Fruit fly (Drosophila melanogaster) whole organism, embryonic: ENCODE results near the gene CG15530.
A peak's percentile ranks its signal among the peaks of the same experiment; 100 is the strongest.

Experiments
- Aef1 ChIP-seq: fragments of 200-800 bp; sonication (Bioruptor generic); IDR thresholded peaks from 3 replicates; pipeline ENCODE4 v1.3.6; 2022; ENCODE audit warnings: missing biosample characterization, missing genetic modification characterization
- Antp ChIP-seq: fragments of 200-800 bp; sonication (Bioruptor generic); optimal IDR thresholded peaks from 3 replicates; lab custom pipeline; 2016; ENCODE audit warnings: missing biosample characterization, missing genetic modification characterization
- Bdp1 ChIP-seq: fragments of 200-800 bp; sonication (Bioruptor generic); optimal IDR thresholded peaks from 3 replicates; lab custom pipeline; 2016; ENCODE audit warnings: missing biosample characterization, missing genetic modification characterization
- Bgb ChIP-seq: fragments of 200-800 bp; sonication (Bioruptor generic); IDR thresholded peaks from 2 replicates; pipeline ENCODE4 v1.3.6; 2022; ENCODE audit warnings: missing biosample characterization, missing genetic modification characterization; ENCODE audit not compliant: partially characterized antibody
- C15 ChIP-seq: fragments of 200-800 bp; sonication (Bioruptor generic); IDR thresholded peaks from 3 replicates; pipeline ENCODE4 v1.3.6; 2022; ENCODE audit warnings: missing biosample characterization, missing genetic modification characterization
- CG10366 ChIP-seq: fragments of 200-800 bp; sonication (Bioruptor generic); IDR thresholded peaks from 2 replicates; pipeline ENCODE4 v1.3.6; 2022; ENCODE audit warnings: missing biosample characterization, missing genetic modification characterization
- CG11085 ChIP-seq: fragments of 200-800 bp; sonication (Bioruptor generic); IDR thresholded peaks from 2 replicates; pipeline ENCODE4 v1.3.6; 2022; ENCODE audit warnings: missing biosample characterization, missing genetic modification characterization
- CG12659 ChIP-seq: fragments of 200-800 bp; sonication (Bioruptor generic); optimal IDR thresholded peaks from 3 replicates; lab custom pipeline; 2017; ENCODE audit warnings: mild to moderate bottlenecking, missing biosample characterization, missing genetic modification reagents, missing genetic modification characterization
- CG15269 ChIP-seq: fragments of 200-800 bp; sonication (Bioruptor generic); optimal IDR thresholded peaks from 2 replicates; lab custom pipeline; 2018; ENCODE audit warnings: missing biosample characterization, mild to moderate bottlenecking, missing genetic modification characterization, moderate library complexity
- CG15696 ChIP-seq: fragments of 200-800 bp; sonication (Bioruptor generic); optimal IDR thresholded peaks from 2 replicates; lab custom pipeline; 2019; ENCODE audit warnings: missing biosample characterization, mild to moderate bottlenecking, missing genetic modification characterization, moderate library complexity
- CG16779 ChIP-seq: fragments of 200-800 bp; sonication (Bioruptor generic); IDR thresholded peaks from 2 replicates; pipeline ENCODE4 v1.3.6; 2022; ENCODE audit warnings: missing biosample characterization, missing genetic modification characterization
- CG17385 ChIP-seq: fragments of 200-800 bp; sonication (Bioruptor generic); optimal IDR thresholded peaks from 3 replicates; lab custom pipeline; 2018; ENCODE audit warnings: missing biosample characterization, mild to moderate bottlenecking, missing genetic modification characterization
- CG17912 ChIP-seq: fragments of 200-800 bp; sonication (Bioruptor generic); optimal IDR thresholded peaks from 2 replicates; lab custom pipeline; 2018; ENCODE audit warnings: missing biosample characterization, mild to moderate bottlenecking, missing genetic modification characterization
- CG18599 ChIP-seq: fragments of 200-800 bp; sonication (Bioruptor generic); optimal IDR thresholded peaks from 3 replicates; lab custom pipeline; 2017; ENCODE audit warnings: missing biosample characterization, missing genetic modification characterization, mild to moderate bottlenecking, moderate library complexity, missing genetic modification reagents
- CG31365 ChIP-seq: fragments of 200-800 bp; sonication (Bioruptor generic); optimal IDR thresholded peaks from 2 replicates; lab custom pipeline; 2018; ENCODE audit warnings: missing biosample characterization, mild to moderate bottlenecking, missing genetic modification characterization
- CG3847 ChIP-seq: fragments of 200-800 bp; sonication (Bioruptor generic); IDR thresholded peaks from 2 replicates; pipeline ENCODE4 v1.3.6; 2022; ENCODE audit warnings: missing biosample characterization, missing genetic modification characterization
- CG4707 ChIP-seq: fragments of 200-800 bp; sonication (Bioruptor generic); optimal IDR thresholded peaks from 2 replicates; lab custom pipeline; 2018; ENCODE audit warnings: missing biosample characterization, mild to moderate bottlenecking, missing genetic modification characterization, moderate library complexity
- CG4730 ChIP-seq: fragments of 200-800 bp; sonication (Bioruptor generic); IDR thresholded peaks from 2 replicates; pipeline ENCODE4 v1.3.6; 2022; ENCODE audit warnings: missing biosample characterization, missing genetic modification characterization
- CG5245 ChIP-seq: fragments of 200-800 bp; sonication (Bioruptor generic); optimal IDR thresholded peaks from 3 replicates; lab custom pipeline; 2016; ENCODE audit warnings: missing biosample characterization, missing genetic modification characterization
- CG8765 ChIP-seq: fragments of 200-800 bp; sonication (Bioruptor generic); IDR thresholded peaks from 2 replicates; pipeline ENCODE4 v1.3.6; 2022; ENCODE audit warnings: missing biosample characterization, missing genetic modification characterization
- CG8924 ChIP-seq: fragments of 200-800 bp; optimal IDR thresholded peaks from 3 replicates; lab custom pipeline; 2019; ENCODE audit warnings: missing biosample characterization, mild to moderate bottlenecking, missing genetic modification characterization, moderate library complexity
- CHES-1-like ChIP-seq: fragments of 200-800 bp; sonication (Bioruptor generic); optimal IDR thresholded peaks from 2 replicates; lab custom pipeline; 2016; ENCODE audit warnings: missing biosample characterization, missing genetic modification characterization
- Hand ChIP-seq: fragments of 200-800 bp; sonication (Bioruptor generic); optimal IDR thresholded peaks from 2 replicates; lab custom pipeline; 2017; ENCODE audit warnings: mild to moderate bottlenecking, missing biosample characterization, missing genetic modification reagents, missing genetic modification characterization
- Hr3 ChIP-seq: fragments of 200-800 bp; sonication (Bioruptor generic); optimal IDR thresholded peaks from 3 replicates; lab custom pipeline; 2016; ENCODE audit warnings: missing biosample characterization, missing genetic modification characterization
- Lhr ChIP-seq: fragments of 200-800 bp; sonication (Bioruptor generic); optimal IDR thresholded peaks from 3 replicates; lab custom pipeline; 2017; ENCODE audit warnings: mild to moderate bottlenecking, missing biosample characterization, missing genetic modification reagents, missing genetic modification characterization
- Lpt ChIP-seq: fragments of >200 bp; optimal IDR thresholded peaks from 2 replicates; lab custom pipeline; 2018; ENCODE audit warnings: missing biosample characterization, missing genetic modification characterization
- Max ChIP-seq: fragments of 200-800 bp; sonication (Bioruptor generic); optimal IDR thresholded peaks from 2 replicates; lab custom pipeline; 2016; ENCODE audit warnings: missing biosample characterization, mild to moderate bottlenecking, missing genetic modification characterization
- Poxn ChIP-seq: fragments of 200-800 bp; sonication (Bioruptor generic); IDR thresholded peaks from 2 replicates; pipeline ENCODE4 v1.3.6; 2022; ENCODE audit warnings: missing biosample characterization, missing genetic modification characterization
- Ptx1 ChIP-seq: fragments of 200-800 bp; sonication (Bioruptor generic); IDR thresholded peaks from 2 replicates; pipeline ENCODE4 v1.3.6; 2022; ENCODE audit warnings: missing biosample characterization, missing genetic modification characterization
- Vsx1 ChIP-seq: fragments of 200-800 bp; sonication (Bioruptor generic); optimal IDR thresholded peaks from 2 replicates; lab custom pipeline; 2017; ENCODE audit warnings: missing biosample characterization, mild to moderate bottlenecking, missing genetic modification characterization, missing genetic modification reagents
- Xbp1 ChIP-seq: fragments of 200-800 bp; sonication (Bioruptor generic); optimal IDR thresholded peaks from 3 replicates; lab custom pipeline; 2016; ENCODE audit warnings: missing biosample characterization, mild to moderate bottlenecking, missing genetic modification characterization
- az2 ChIP-seq: fragments of 200-800 bp; sonication (Bioruptor generic); optimal IDR thresholded peaks from 3 replicates; lab custom pipeline; 2016; ENCODE audit warnings: missing biosample characterization, missing genetic modification characterization
- bab2 ChIP-seq: fragments of 200-800 bp; sonication (Bioruptor generic); optimal IDR thresholded peaks from 2 replicates; lab custom pipeline; 2016; ENCODE audit warnings: missing biosample characterization, missing genetic modification characterization
- bsh ChIP-seq, 2 experiments: fragments of 200-800 bp; sonication (Bioruptor generic); optimal IDR thresholded peaks; 2 replicates each; lab custom pipeline; 2017 to 2018; ENCODE audit warnings: mild to moderate bottlenecking in 2 of 2, missing biosample characterization in 2 of 2, missing genetic modification characterization in 2 of 2, moderate library complexity in 1 of 2
- da ChIP-seq: fragments of 200-800 bp; sonication (Bioruptor generic); optimal IDR thresholded peaks from 2 replicates; lab custom pipeline; 2016; ENCODE audit warnings: missing biosample characterization, missing genetic modification characterization
- esg ChIP-seq: fragments of 200-800 bp; sonication (Bioruptor generic); conservative IDR thresholded peaks from 2 replicates; pipeline ENCODE4 v1.3.6; 2022; ENCODE audit warnings: missing biosample characterization, missing genetic modification characterization
- ftz-f1 ChIP-seq: fragments of 200-800 bp; sonication (Bioruptor generic); optimal IDR thresholded peaks from 2 replicates; lab custom pipeline; 2016; ENCODE audit warnings: missing biosample characterization, missing genetic modification characterization
- gem ChIP-seq: fragments of 200-800 bp; sonication (Bioruptor generic); optimal IDR thresholded peaks from 2 replicates; lab custom pipeline; 2019; ENCODE audit warnings: missing biosample characterization, mild to moderate bottlenecking, missing genetic modification characterization, moderate library complexity
- hth ChIP-seq: fragments of >200 bp; optimal IDR thresholded peaks from 2 replicates; lab custom pipeline; 2017; ENCODE audit warnings: inconsistent platforms
- inv ChIP-seq: fragments of 200-800 bp; sonication (Bioruptor generic); IDR thresholded peaks from 2 replicates; pipeline ENCODE4 v1.3.6; 2022; ENCODE audit warnings: missing biosample characterization, missing genetic modification characterization; ENCODE audit not compliant: partially characterized antibody
- kah ChIP-seq: fragments of 200-800 bp; sonication (Bioruptor generic); optimal IDR thresholded peaks from 2 replicates; lab custom pipeline; 2018; ENCODE audit warnings: missing biosample characterization, mild to moderate bottlenecking, missing genetic modification characterization
- pnt ChIP-seq: fragments of 200-800 bp; sonication (Bioruptor generic); optimal IDR thresholded peaks from 3 replicates; lab custom pipeline; 2016; ENCODE audit warnings: missing biosample characterization, missing genetic modification characterization
- ranshi ChIP-seq: fragments of 200-800 bp; sonication (Bioruptor generic); IDR thresholded peaks from 2 replicates; pipeline ENCODE4 v1.3.6; 2022; ENCODE audit warnings: missing biosample characterization, missing genetic modification characterization
- row ChIP-seq: fragments of 200-800 bp; sonication (Bioruptor generic); IDR thresholded peaks from 3 replicates; pipeline ENCODE4 v1.3.6; 2022; ENCODE audit warnings: missing biosample characterization, missing genetic modification characterization
- sc ChIP-seq, 3 experiments: fragments of >200 bp in 2 of 3; fragments of 200-800 bp in 1 of 3; sonication (Bioruptor generic) in 1 of 3; optimal IDR thresholded peaks; 2 replicates in 2 of 3; 3 replicates in 1 of 3; lab custom pipeline; 2017; ENCODE audit warnings: mild to moderate bottlenecking in 1 of 3, missing biosample characterization in 1 of 3, missing genetic modification characterization in 1 of 3, missing genetic modification reagents in 1 of 3
- sim ChIP-seq: fragments of 200-800 bp; sonication (Bioruptor generic); IDR thresholded peaks from 2 replicates; pipeline ENCODE4 v1.3.6; 2022; ENCODE audit warnings: missing biosample characterization, missing genetic modification characterization
- tap ChIP-seq: fragments of 200-800 bp; optimal IDR thresholded peaks from 3 replicates; lab custom pipeline; 2019; ENCODE audit warnings: missing biosample characterization, mild to moderate bottlenecking, missing genetic modification characterization, moderate library complexity
- tio ChIP-seq: fragments of 200-800 bp; sonication (Bioruptor generic); optimal IDR thresholded peaks from 2 replicates; lab custom pipeline; 2017; ENCODE audit warnings: missing biosample characterization, missing genetic modification characterization, inconsistent platforms
- unc-4 ChIP-seq: fragments of 200-800 bp; sonication (Bioruptor generic); IDR thresholded peaks from 2 replicates; pipeline ENCODE4 v1.3.6; 2022; ENCODE audit warnings: missing biosample characterization, missing genetic modification characterization; ENCODE audit not compliant: partially characterized antibody
- zfh2 ChIP-seq: fragments of 200-800 bp; sonication (Bioruptor generic); optimal IDR thresholded peaks from 2 replicates; lab custom pipeline; 2016; ENCODE audit warnings: missing biosample characterization, missing genetic modification characterization

CG15530 gene

dm6 chr3R:30189836-30190235 lies 12.2 kb downstream of the CG15530 start (continued):
- peak; percentile 70 for TF ChIP-seq CG18599
- 0 out of 2 replicates have a peak, but pooled peaks have one; percentile 49 for TF ChIP-seq CG16779
- no peak for TF ChIP-seq da
- TF ChIP-seq sim (GFP tag; lab: Robert Waterston, UW) = peak; percentile 75
- TF ChIP-seq kah = peak; percentile 40
- TF ChIP-seq CG17912 = no peak
- TF ChIP-seq CG12659 (GFP tag; lab: Kevin White, UChicago) = peak; percentile 64
- TF ChIP-seq Hr3 (GFP tag; lab: Kevin White, UChicago) = peak; percentile 53
- peak; percentile 80 for TF ChIP-seq esg
- peak; percentile 33 for TF ChIP-seq zfh2
- TF ChIP-seq CG8765 (GFP tag; lab: Robert Waterston, UW) = peak; percentile 30; the same call in 1 of the 2 replicates
- TF ChIP-seq tap (tag; lab: Kevin White, UChicago) = peak; percentile 78
- peak; percentile 34 for TF ChIP-seq bab2
- TF ChIP-seq pnt (GFP tag; lab: Kevin White, UChicago) = peak; percentile 66
- TF ChIP-seq row = peak; percentile 77
- peak; percentile 86 for TF ChIP-seq ranshi (GFP tag; lab: Robert Waterston, UW)
- TF ChIP-seq gem = peak; percentile 83
- peak; percentile 63 for TF ChIP-seq CG8924
- TF ChIP-seq CG17385 (GFP tag; lab: Kevin White, UChicago) = peak; percentile 71
- peak; percentile 87 for TF ChIP-seq Ptx1 (GFP tag; lab: Robert Waterston, UW)
- peak; percentile 36; the same call in 1 of the 2 replicates for TF ChIP-seq CG11085 (GFP tag; lab: Robert Waterston, UW)
- TF ChIP-seq bsh (GFP tag; optimal IDR thresholded peaks at IDR 0.05; lab: Kevin White, UChicago) = peak in 1 of 2 experiments; percentile 79
- peak; percentile 51 for TF ChIP-seq Antp
- TF ChIP-seq inv (GFP tag; lab: Robert Waterston, UW) = no peak
- TF ChIP-seq Aef1 (GFP tag; lab: Robert Waterston, UW) = peak; percentile 79
- peak; percentile 79 for TF ChIP-seq CG15269 (tag; lab: Kevin White, UChicago)
- TF ChIP-seq C15 (GFP tag; lab: Robert Waterston, UW) = peak; percentile 75; the same call in 2 of the 3 replicates
- no peak for TF ChIP-seq Max (GFP tag; lab: Kevin White, UChicago)
- TF ChIP-seq CG10366 = peak; percentile 78
- no peak for TF ChIP-seq Hand (GFP tag; lab: Kevin White, UChicago)
- TF ChIP-seq ftz-f1 (GFP tag; lab: Kevin White, UChicago) = no peak
- TF ChIP-seq CHES-1-like (GFP tag; lab: Kevin White, UChicago) = peak; percentile 21
- TF ChIP-seq sc (optimal IDR thresholded peaks at IDR 0.05; lab: Kevin White, UChicago) = no peak
- peak; percentile 21 for TF ChIP-seq sc (GFP tag; optimal IDR thresholded peaks at IDR 0.05; lab: Kevin White, UChicago)
- peak; percentile 63 for TF ChIP-seq CG5245 (GFP tag; lab: Kevin White, UChicago)
- no peak for TF ChIP-seq Poxn (GFP tag; lab: Robert Waterston, UW)
- peak; percentile 77 for TF ChIP-seq az2 (GFP tag; lab: Kevin White, UChicago)
- peak; percentile 67 for TF ChIP-seq CG4730 (GFP tag; lab: Robert Waterston, UW)
- TF ChIP-seq Lpt (GFP tag; lab: Kevin White, UChicago) = no peak
- TF ChIP-seq tio (GFP tag; lab: Kevin White, UChicago) = peak; percentile 65
- TF ChIP-seq unc-4 = no peak
- peak; percentile 18 for TF ChIP-seq CG15696
- peak; percentile 66 for TF ChIP-seq Vsx1
- no peak for TF ChIP-seq hth
- TF ChIP-seq Xbp1 = peak; percentile 76
- TF ChIP-seq CG3847 = peak; percentile 52; the same call in 1 of the 2 replicates
- TF ChIP-seq Lhr (GFP tag; lab: Kevin White, UChicago) = peak; percentile 19
- peak; percentile 43 for TF ChIP-seq Bdp1 (GFP tag; lab: Kevin White, UChicago)
- peak; percentile 30 for TF ChIP-seq CG4707 (GFP tag; lab: Kevin White, UChicago)
- peak; percentile 34 for TF ChIP-seq CG31365 (tag; lab: Kevin White, UChicago)
- TF ChIP-seq Bgb = no peak
